Fruit fly (Drosophila melanogaster) Kc167 (cell line): ENCODE data around the gene Lcp65Ad.

Source experiments
- Myc ChIP-seq: fragments of >200 bp; optimal IDR thresholded peaks from 2 replicates; lab custom pipeline; 2017; ENCODE audit warnings: missing external identifiers
- Sin3A ChIP-seq: fragments of >200 bp; optimal IDR thresholded peaks from 2 replicates; lab custom pipeline; 2018; ENCODE audit warnings: missing external identifiers

DNA sequence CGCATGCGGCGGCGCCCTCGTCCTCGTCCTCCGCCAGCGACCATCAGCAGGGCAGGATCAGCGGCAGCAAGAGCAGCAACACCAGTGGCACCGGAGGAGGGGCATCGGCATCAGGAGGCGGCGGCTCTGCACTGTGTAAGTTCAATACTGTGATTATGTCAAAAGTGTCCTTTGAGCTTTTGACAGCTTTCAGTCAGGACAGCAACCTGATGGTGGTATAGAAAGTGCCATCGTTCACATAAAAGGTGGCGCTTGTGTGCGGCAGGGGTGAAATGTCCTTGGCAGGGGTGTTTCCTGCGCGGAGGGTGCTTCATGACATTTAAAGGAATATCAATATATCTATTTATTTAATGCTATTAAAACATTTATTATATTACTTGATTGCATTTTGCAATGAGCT, 39.5 kb upstream of the Lcp65Ad start:
- TF ChIP-seq Myc (no peak), Sin3A (no peak)
